Worm (Caenorhabditis elegans) whole organism, L3 larva: Measurements from ENCODE around the gene rpl-9.

Experiments
- mdl-1 ChIP-seq: fragments of 150-350 bp; optimal IDR thresholded peaks from 2 replicates; lab custom pipeline; 2014; ENCODE audit warnings: missing biosample characterization, missing genetic modification characterization
- unc-62 ChIP-seq: fragments of 150-350 bp; sonication (generic microtip); optimal IDR thresholded peaks from 4 replicates; lab custom pipeline; 2014; ENCODE audit warnings: missing biosample characterization, missing genetic modification reagents, missing genetic modification characterization

ce11 chrIII:7572781-7573400 lies at the start of gene rpl-9, which contains the start of gene lpd-7:
- TF ChIP-seq mdl-1 (tag; lab: Kevin White, UChicago) (no peak), unc-62 (GFP tag; lab: Kevin White, UChicago) (no peak)
